Worm (Caenorhabditis elegans): Measurements from ENCODE around the gene C17G10.7.

Gene C17G10.7

ce11 chrII:5593377-5593932 lies 14.2 kb downstream of the C17G10.7 start, which contains the start of gene cdc-14 (continued):
- no peak for TF ChIP-seq fkh-4 (tag; optimal IDR thresholded peaks at IDR 0.05; ENCODE audit: borderline replicate concordance)
- peak; percentile 37 for TF ChIP-seq isw-1 (GFP tag; IDR thresholded peaks at IDR 0.05)
- TF ChIP-seq ceh-8 (GFP tag; optimal IDR thresholded peaks at IDR 0.05) = no peak
- no peak for TF ChIP-seq ceh-90 (tag; optimal IDR thresholded peaks at IDR 0.05)
- no peak for TF ChIP-seq fkh-10 (GFP tag; optimal IDR thresholded peaks at IDR 0.05)
- TF ChIP-seq mep-1 (tag; optimal IDR thresholded peaks at IDR 0.05) = peak; percentile 84
- 0 out of 2 replicates have a peak, but pooled peaks have one; percentile 8 for TF ChIP-seq grh-1 (GFP tag; IDR thresholded peaks at IDR 0.05)
- peak; percentile 76 for TF ChIP-seq swsn-7 (tag; optimal IDR thresholded peaks at IDR 0.05)
- TF ChIP-seq vab-15 (tag; optimal IDR thresholded peaks at IDR 0.05) = peak; percentile 56
- TF ChIP-seq skn-1 (tag; optimal IDR thresholded peaks at IDR 0.05) = peak; percentile 63
- peak; percentile 42 for TF ChIP-seq sup-37 (GFP tag; optimal IDR thresholded peaks at IDR 0.05)
- TF ChIP-seq sox-4 (tag; optimal IDR thresholded peaks at IDR 0.05) = no peak
- TF ChIP-seq lin-14 (GFP tag; optimal IDR thresholded peaks at IDR 0.05) = peak; percentile 96
- TF ChIP-seq snu-23 (GFP tag; optimal IDR thresholded peaks at IDR 0.05) = peak; percentile 92
- no peak for TF ChIP-seq irx-1 (tag; optimal IDR thresholded peaks at IDR 0.05)
- peak; percentile 28 for TF ChIP-seq fos-1 (tag; optimal IDR thresholded peaks at IDR 0.05)

DNA sequence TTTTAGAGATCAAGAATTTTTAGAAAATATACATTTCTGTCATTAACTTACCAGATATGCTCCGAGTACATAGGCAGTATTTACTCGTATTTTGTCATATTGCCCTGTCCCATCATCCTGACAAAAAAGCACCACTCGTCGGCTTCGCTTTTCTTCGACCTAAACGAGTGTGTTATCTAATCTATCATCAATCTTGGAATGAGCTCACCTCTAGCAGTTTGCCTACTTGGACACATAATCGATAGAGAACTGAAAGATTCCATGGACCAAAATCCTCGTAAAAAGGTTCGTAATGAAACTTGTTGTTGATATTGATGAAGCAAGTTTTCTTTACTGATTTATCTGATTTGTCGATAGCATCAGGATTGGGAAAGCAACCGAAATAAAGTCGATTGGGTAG lies 14.8 kb downstream of the C17G10.7 start:
- TF ChIP-seq ama-1 (optimal IDR thresholded peaks at IDR 0.05) = no peak
- TF ChIP-seq nhr-85 (tag) = peak; percentile 72

DNA sequence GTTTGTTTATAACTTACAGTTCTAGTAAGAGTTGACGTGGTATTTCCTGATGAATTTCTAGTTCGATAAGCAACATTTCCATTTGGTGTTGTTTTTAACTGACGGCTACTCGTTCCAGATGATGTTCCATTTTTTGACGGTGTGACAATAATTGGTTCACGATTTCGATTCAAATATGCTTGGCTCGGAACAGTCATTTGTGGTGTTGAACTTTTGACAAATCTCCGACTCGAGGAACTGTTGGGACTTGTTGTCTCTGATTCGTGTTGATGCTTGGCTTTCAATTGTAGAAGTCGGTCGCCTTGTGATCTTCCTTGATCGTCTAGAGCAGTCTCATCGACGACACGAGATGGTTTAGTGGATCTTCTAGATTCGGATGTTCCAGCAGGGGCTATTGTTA lies 16.1 kb downstream of the C17G10.7 start:
- TF ChIP-seq nhr-85 (tag) = peak; percentile 52
- TF ChIP-seq efl-1 (optimal IDR thresholded peaks at IDR 0.05) = no peak
- TF ChIP-seq efl-1 (GFP tag; optimal IDR thresholded peaks at IDR 0.05 in 1 of 2) = peak in 1 of 2 experiments; percentile 82
- TF ChIP-seq elt-3 (tag; optimal IDR thresholded peaks at IDR 0.05) = no peak
- TF ChIP-seq Y116A8C.19 (tag; optimal IDR thresholded peaks at IDR 0.05; ENCODE audit: borderline replicate concordance) = no peak

ce11 chrII:5589690-5590089 lies 18.0 kb downstream of the C17G10.7 start, which contains the start of gene C17G10.13:
Gene C17G10.13 (minus strand): TSS chrII:5589790.
- TF ChIP-seq snu-23 (GFP tag; optimal IDR thresholded peaks at IDR 0.05) (no peak), ztf-11 (tag; optimal IDR thresholded peaks at IDR 0.05) (no peak), fkh-4 (tag; optimal IDR thresholded peaks at IDR 0.05; ENCODE audit: borderline replicate concordance) (no peak), nhr-12 (tag; optimal IDR thresholded peaks at IDR 0.05) (no peak), zag-1 (tag; optimal IDR thresholded peaks at IDR 0.05) (no peak), ztf-4 (tag; optimal IDR thresholded peaks at IDR 0.05) (no peak)

- TF ChIP-seq dsc-1 (tag; optimal IDR thresholded peaks at IDR 0.05) = no peak
- TF ChIP-seq unc-86 (tag; optimal IDR thresholded peaks at IDR 0.05) = no peak
Observed at ce11 chrII:5587794-5588193, 19.9 kb downstream of the C17G10.7 start.

ce11 chrII:5585788-5586187 lies 21.9 kb downstream of the C17G10.7 start, which contains the start of gene lys-8:
Gene lys-8 (plus strand): TSS chrII:5586178.
- TF ChIP-seq C04F5.9 (tag; optimal IDR thresholded peaks at IDR 0.05) = no peak
- no peak for TF ChIP-seq nhr-12 (tag; optimal IDR thresholded peaks at IDR 0.05)
- no peak for TF ChIP-seq lin-13 (GFP tag; optimal IDR thresholded peaks at IDR 0.05)
- peak; percentile 35 for TF ChIP-seq lin-14 (GFP tag; optimal IDR thresholded peaks at IDR 0.05)
- TF ChIP-seq snu-23 (GFP tag; optimal IDR thresholded peaks at IDR 0.05) = no peak
- TF ChIP-seq nhr-85 (tag) = no peak
- no peak for TF ChIP-seq nhr-90 (tag; optimal IDR thresholded peaks at IDR 0.05; ENCODE audit: poor library complexity)
- no peak for TF ChIP-seq mef-2 (tag; optimal IDR thresholded peaks at IDR 0.05)
- TF ChIP-seq blmp-1 (tag; optimal IDR thresholded peaks at IDR 0.05) = no peak
- peak; percentile 92 for TF ChIP-seq pqm-1 (tag; optimal IDR thresholded peaks at IDR 0.05)
- no peak for TF ChIP-seq xbp-1 (tag; optimal IDR thresholded peaks at IDR 0.05)
- peak; percentile 13 for TF ChIP-seq jun-1 (tag; optimal IDR thresholded peaks at IDR 0.05)
- TF ChIP-seq hlh-17 (GFP tag; optimal IDR thresholded peaks at IDR 0.05; ENCODE audit: borderline replicate concordance) = no peak
- no peak for TF ChIP-seq ceh-90 (tag; optimal IDR thresholded peaks at IDR 0.05)
- TF ChIP-seq sox-4 (tag; optimal IDR thresholded peaks at IDR 0.05) = no peak
- TF ChIP-seq isw-1 (GFP tag; IDR thresholded peaks at IDR 0.05) = no peak
- no peak for TF ChIP-seq ceh-63 (GFP tag; optimal IDR thresholded peaks at IDR 0.05)
- no peak for TF ChIP-seq unc-98 (GFP tag; IDR thresholded peaks at IDR 0.05)
- peak; percentile 99 for TF ChIP-seq elt-2 (tag; optimal IDR thresholded peaks at IDR 0.05)
- TF ChIP-seq lin-39 (tag; optimal IDR thresholded peaks at IDR 0.05) = no peak
- TF ChIP-seq tlp-1 (tag; optimal IDR thresholded peaks at IDR 0.05) = peak; percentile 89
- no peak for TF ChIP-seq nhr-28 (tag; optimal IDR thresholded peaks at IDR 0.05)
- TF ChIP-seq hlh-4 (tag; optimal IDR thresholded peaks at IDR 0.05) = no peak
